Fruit fly (Drosophila melanogaster) whole organism, prepupa: Measurements from ENCODE around the gene Zcchc7.

ENCODE experiments used
- achi ChIP-seq: fragments of 200-800 bp; sonication (Bioruptor generic); optimal IDR thresholded peaks from 3 replicates; lab custom pipeline; 2016; ENCODE audit warnings: missing biosample characterization, missing genetic modification characterization
- salr ChIP-seq, 2 experiments: fragments of 200-800 bp; sonication (Bioruptor generic); optimal IDR thresholded peaks; 3 replicates each; lab custom pipeline; 2016 to 2018; ENCODE audit warnings: missing biosample characterization in 2 of 2, missing genetic modification characterization in 2 of 2, mild to moderate bottlenecking in 1 of 2

DNA sequence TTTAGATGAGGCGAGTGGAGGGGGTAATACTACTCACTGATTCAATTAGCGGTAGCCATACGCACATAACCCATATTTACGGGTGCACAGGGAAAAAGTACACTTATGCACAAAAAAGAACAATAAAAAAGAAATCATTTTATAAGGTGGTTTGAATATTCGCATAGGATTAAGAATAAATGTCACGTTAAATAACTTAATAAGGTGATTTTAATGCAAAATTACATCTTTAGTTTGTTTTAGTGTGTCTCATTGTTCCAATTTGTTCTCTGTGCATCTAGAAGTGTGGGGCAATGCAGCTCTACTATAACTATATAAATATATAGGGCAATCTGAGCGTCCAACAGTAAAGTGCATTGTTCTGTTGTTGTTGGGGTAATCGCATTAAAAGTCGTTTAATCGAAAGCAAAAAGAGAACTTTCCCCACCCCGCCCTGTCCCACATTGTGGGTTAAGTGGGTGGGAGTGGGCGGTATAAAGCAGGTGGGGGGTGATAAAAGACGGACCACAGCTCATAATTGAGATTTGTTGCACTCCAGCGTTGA lies 47.6 kb downstream of the Zcchc7 start:
- peak; percentile 53 for TF ChIP-seq achi (GFP tag; lab: Kevin White, UChicago)
- peak in 1 of 2 experiments; percentile 7 for TF ChIP-seq salr (GFP tag; optimal IDR thresholded peaks at IDR 0.05; lab: Kevin White, UChicago)
